Worm (Caenorhabditis elegans) whole organism, L4 larva: Measurements from ENCODE around the gene tmem-135.

Experiments
- F37D6.2 ChIP-seq: sonication (generic microtip); optimal IDR thresholded peaks from 2 replicates; lab custom pipeline; 2016; ENCODE audit warnings: mild to moderate bottlenecking, missing genetic modification characterization, missing compliant biosample characterization
- F44E2.7 ChIP-seq: fragments of 200-800 bp; sonication (Bioruptor generic); IDR thresholded peaks from 2 replicates; pipeline ENCODE4 v2.1.2; 2022; ENCODE audit warnings: missing genetic modification characterization, missing compliant biosample characterization
- F49E8.2 ChIP-seq: sonication (generic microtip); optimal IDR thresholded peaks from 2 replicates; lab custom pipeline; 2016; ENCODE audit warnings: missing compliant biosample characterization, mild to moderate bottlenecking, missing genetic modification characterization, borderline replicate concordance
- Y48G9A.11 ChIP-seq: fragments of 200-800 bp; sonication (Bioruptor generic); IDR thresholded peaks from 2 replicates; pipeline ENCODE4 v1.3.6; 2022; ENCODE audit warnings: missing genetic modification reagents, missing genetic modification characterization, missing compliant biosample characterization
- aly-2 ChIP-seq: sonication (generic microtip); optimal IDR thresholded peaks from 2 replicates; lab custom pipeline; 2018; ENCODE audit warnings: missing biosample characterization, missing genetic modification characterization
- ceh-20 ChIP-seq: fragments of 200-800 bp; sonication (Bioruptor generic); IDR thresholded peaks from 2 replicates; pipeline ENCODE4 v1.3.6; 2022; ENCODE audit warnings: missing genetic modification reagents, missing genetic modification characterization, missing compliant biosample characterization
- ceh-32 ChIP-seq: sonication (generic microtip); optimal IDR thresholded peaks from 2 replicates; lab custom pipeline; 2016; ENCODE audit warnings: mild to moderate bottlenecking, missing genetic modification characterization, missing compliant biosample characterization; ENCODE audit not compliant: poor library complexity
- ceh-44 ChIP-seq: fragments of 200-800 bp; sonication (Bioruptor generic); IDR thresholded peaks from 2 replicates; pipeline ENCODE4 v1.3.6; 2022; ENCODE audit warnings: missing genetic modification reagents, missing genetic modification characterization, missing compliant biosample characterization
- ceh-62 ChIP-seq: sonication (generic microtip); optimal IDR thresholded peaks from 2 replicates; lab custom pipeline; 2017; ENCODE audit warnings: missing biosample characterization, missing genetic modification characterization
- ctbp-1 ChIP-seq: fragments of 200-800 bp; sonication (Bioruptor generic); IDR thresholded peaks from 2 replicates; pipeline ENCODE4 v1.3.6; 2022; ENCODE audit warnings: missing genetic modification reagents, missing genetic modification characterization, missing compliant biosample characterization
- daf-19 ChIP-seq: fragments of 200-800 bp; sonication (Bioruptor generic); conservative IDR thresholded peaks from 2 replicates; pipeline ENCODE4 v1.3.6; 2022; ENCODE audit warnings: missing genetic modification characterization, missing compliant biosample characterization
- daf-8 ChIP-seq: fragments of 200-800 bp; sonication (Bioruptor generic); IDR thresholded peaks from 2 replicates; pipeline ENCODE4 v1.3.6; 2022; ENCODE audit warnings: missing genetic modification characterization, missing compliant biosample characterization
- dmd-6 ChIP-seq: fragments of 200-800 bp; sonication (Bioruptor generic); IDR thresholded peaks from 2 replicates; pipeline ENCODE4 v1.3.6; 2022; ENCODE audit warnings: missing genetic modification reagents, missing genetic modification characterization, missing compliant biosample characterization
- dpl-1 ChIP-seq: fragments of 150-350 bp; optimal IDR thresholded peaks from 2 replicates; lab custom pipeline; 2014; ENCODE audit warnings: missing biosample characterization, missing genetic modification reagents, missing genetic modification characterization
- duxl-1 ChIP-seq: sonication (generic microtip); optimal IDR thresholded peaks from 2 replicates; lab custom pipeline; 2016; ENCODE audit warnings: mild to moderate bottlenecking, missing genetic modification characterization, moderate library complexity, missing compliant biosample characterization; ENCODE audit not compliant: poor library complexity
- egl-43 ChIP-seq: fragments of 200-800 bp; sonication (Bioruptor generic); IDR thresholded peaks from 2 replicates; pipeline ENCODE4 v1.3.6; 2022; ENCODE audit warnings: missing genetic modification reagents, missing genetic modification characterization, missing compliant biosample characterization
- fkh-10 ChIP-seq: fragments of 150-350 bp; optimal IDR thresholded peaks from 2 replicates; lab custom pipeline; 2014; ENCODE audit warnings: missing biosample characterization, missing genetic modification reagents, missing genetic modification characterization
- fos-1 ChIP-seq: fragments of 150-350 bp; optimal IDR thresholded peaks from 2 replicates; lab custom pipeline; 2014; ENCODE audit warnings: missing biosample characterization, missing genetic modification characterization
- hlh-11 ChIP-seq: fragments of 200-800 bp; sonication (Bioruptor generic); optimal IDR thresholded peaks from 2 replicates; lab custom pipeline; 2018; ENCODE audit warnings: mild to moderate bottlenecking, missing genetic modification characterization, missing compliant biosample characterization
- hlh-30 ChIP-seq: sonication (generic microtip); optimal IDR thresholded peaks from 2 replicates; lab custom pipeline; 2017; ENCODE audit warnings: antibody characterized with exemption, mild to moderate bottlenecking, missing genetic modification characterization, missing compliant biosample characterization; ENCODE audit not compliant: insufficient read depth
- hmg-1.1 ChIP-seq: fragments of 200-800 bp; sonication (Bioruptor generic); IDR thresholded peaks from 2 replicates; pipeline ENCODE4 v1.3.6; 2022; ENCODE audit warnings: missing genetic modification reagents, missing genetic modification characterization, missing compliant biosample characterization
- jun-1 ChIP-seq: fragments of 150-350 bp; optimal IDR thresholded peaks from 2 replicates; lab custom pipeline; 2014; ENCODE audit warnings: missing biosample characterization, missing genetic modification reagents, missing genetic modification characterization
- lim-7 ChIP-seq: fragments of 200-800 bp; sonication (Bioruptor generic); IDR thresholded peaks from 2 replicates; pipeline ENCODE4 v1.3.6; 2022; ENCODE audit warnings: missing genetic modification characterization, missing compliant biosample characterization
- lin-1 ChIP-seq: fragments of 200-800 bp; sonication (Bioruptor generic); IDR thresholded peaks from 2 replicates; pipeline ENCODE4 v1.3.6; 2022; ENCODE audit warnings: missing genetic modification reagents, missing genetic modification characterization, missing compliant biosample characterization
- lin-15B ChIP-seq: fragments of 150-350 bp; sonication (generic microtip); optimal IDR thresholded peaks from 3 replicates; lab custom pipeline; 2014; ENCODE audit warnings: missing biosample characterization, missing genetic modification characterization
- lsy-2 ChIP-seq, 2 experiments: fragments of 150-350 bp in 1 of 2; sonication (generic microtip) in 1 of 2; optimal IDR thresholded peaks; 2 replicates each; lab custom pipeline; 2014 to 2017; ENCODE audit warnings: missing biosample characterization in 2 of 2, missing genetic modification characterization in 2 of 2
- mdl-1 ChIP-seq, 2 experiments: fragments of 150-350 bp in 1 of 2; sonication (generic microtip) in 1 of 2; optimal IDR thresholded peaks; 2 replicates each; lab custom pipeline; 2014 to 2017; ENCODE audit warnings: missing biosample characterization in 2 of 2, missing genetic modification characterization in 2 of 2
- mdt-29 ChIP-seq: fragments of 200-800 bp; sonication (Bioruptor generic); IDR thresholded peaks from 2 replicates; pipeline ENCODE4 v1.3.6; 2022; ENCODE audit warnings: missing genetic modification reagents, missing genetic modification characterization, missing compliant biosample characterization
- mep-1 ChIP-seq: fragments of 150-350 bp; sonication (generic microtip); optimal IDR thresholded peaks from 3 replicates; lab custom pipeline; 2014; ENCODE audit warnings: missing biosample characterization, missing genetic modification characterization
- mes-2 ChIP-seq: sonication (generic microtip); optimal IDR thresholded peaks from 2 replicates; lab custom pipeline; 2016; ENCODE audit warnings: missing genotype, mild to moderate bottlenecking, missing genetic modification characterization, missing compliant biosample characterization; ENCODE audit not compliant: poor library complexity, severe bottlenecking
- mxl-3 ChIP-seq: fragments of 200-800 bp; sonication (Bioruptor generic); optimal IDR thresholded peaks from 2 replicates; lab custom pipeline; 2018; ENCODE audit warnings: mild to moderate bottlenecking, missing genetic modification characterization, missing compliant biosample characterization
- nhr-10 ChIP-seq: fragments of 150-350 bp; optimal IDR thresholded peaks from 2 replicates; lab custom pipeline; 2014; ENCODE audit warnings: missing biosample characterization, missing genetic modification characterization
- nhr-102 ChIP-seq: sonication (generic microtip); optimal IDR thresholded peaks from 2 replicates; lab custom pipeline; 2016; ENCODE audit warnings: mild to moderate bottlenecking, missing genetic modification characterization, moderate library complexity, missing compliant biosample characterization
- nhr-11 ChIP-seq: fragments of 150-350 bp; optimal IDR thresholded peaks from 2 replicates; lab custom pipeline; 2014; ENCODE audit warnings: missing biosample characterization, missing genetic modification characterization
- nhr-111 ChIP-seq: fragments of 200-800 bp; sonication (Bioruptor generic); optimal IDR thresholded peaks from 2 replicates; lab custom pipeline; 2018; ENCODE audit warnings: mild to moderate bottlenecking, missing genetic modification characterization, missing compliant biosample characterization
- nhr-25 ChIP-seq: sonication (generic microtip); optimal IDR thresholded peaks from 2 replicates; lab custom pipeline; 2017; ENCODE audit warnings: missing genetic modification characterization, mild to moderate bottlenecking, missing compliant biosample characterization, antibody characterized with exemption, moderate library complexity, borderline replicate concordance; ENCODE audit not compliant: insufficient read depth
- nhr-28 ChIP-seq: fragments of 150-350 bp; optimal IDR thresholded peaks from 2 replicates; lab custom pipeline; 2014; ENCODE audit warnings: missing biosample characterization, missing genetic modification characterization
- nhr-6 ChIP-seq: fragments of 150-350 bp; optimal IDR thresholded peaks from 2 replicates; lab custom pipeline; 2014; ENCODE audit warnings: missing biosample characterization, missing genetic modification characterization
- php-3 ChIP-seq: fragments of 200-800 bp; sonication (Bioruptor generic); IDR thresholded peaks from 2 replicates; pipeline ENCODE4 v1.3.6; 2022; ENCODE audit warnings: missing genetic modification reagents, missing genetic modification characterization, missing compliant biosample characterization
- rbr-2 ChIP-seq: sonication (generic microtip); optimal IDR thresholded peaks from 2 replicates; lab custom pipeline; 2016; ENCODE audit warnings: missing genotype, missing genetic modification characterization, missing compliant biosample characterization
- saeg-2 ChIP-seq: fragments of 200-800 bp; sonication (Bioruptor generic); IDR thresholded peaks from 2 replicates; pipeline ENCODE4 v1.3.6; 2022; ENCODE audit warnings: missing genetic modification reagents, missing genetic modification characterization, missing compliant biosample characterization
- sdz-12 ChIP-seq: fragments of 200-800 bp; sonication (Bioruptor generic); optimal IDR thresholded peaks from 2 replicates; lab custom pipeline; 2018; ENCODE audit warnings: mild to moderate bottlenecking, missing genetic modification characterization, missing compliant biosample characterization
- skn-1 ChIP-seq: fragments of 150-350 bp; optimal IDR thresholded peaks from 2 replicates; lab custom pipeline; 2014; ENCODE audit warnings: missing biosample characterization, missing genetic modification characterization
- spr-3 ChIP-seq: fragments of 200-800 bp; sonication (Bioruptor generic); optimal IDR thresholded peaks from 2 replicates; lab custom pipeline; 2018; ENCODE audit warnings: mild to moderate bottlenecking, missing genetic modification characterization, missing compliant biosample characterization
- tag-97 ChIP-seq: fragments of 200-800 bp; sonication (Bioruptor generic); IDR thresholded peaks from 2 replicates; pipeline ENCODE4 v1.3.6; 2022; ENCODE audit warnings: missing genetic modification characterization, missing compliant biosample characterization
- unc-39 ChIP-seq: sonication (generic microtip); optimal IDR thresholded peaks from 2 replicates; lab custom pipeline; 2017; ENCODE audit warnings: missing biosample characterization, missing genetic modification characterization
- zip-2 ChIP-seq: fragments of 150-350 bp; optimal IDR thresholded peaks from 2 replicates; lab custom pipeline; 2014; ENCODE audit warnings: missing biosample characterization, missing genetic modification characterization

tmem-135 gene

ce11 chrX:4632088-4632487 lies 41.4 kb upstream of the tmem-135 start, which contains the start of gene slcr-46.1 (continued):
- TF ChIP-seq F37D6.2 (no peak), dpl-1 (GFP tag; lab: Kevin White, UChicago) (no peak), nhr-111 (GFP tag; lab: Kevin White, UChicago) (no peak), lin-15B (tag; lab: Kevin White, UChicago) (no peak), duxl-1 (tag; lab: Kevin White, UChicago) (no peak), nhr-25 (tag; lab: Kevin White, UChicago) (no peak), nhr-28 (tag; lab: Kevin White, UChicago) (peak; percentile 51), hlh-30 (tag; lab: Kevin White, UChicago) (no peak), lim-7 (no peak), nhr-6 (tag; lab: Kevin White, UChicago) (no peak), F44E2.7 (no peak)

- TF ChIP-seq F49E8.2 (tag; lab: Kevin White, UChicago) (no peak), egl-43 (GFP tag; lab: Robert Waterston, UW) (peak; percentile 53; the same call in 1 of the 2 replicates), mxl-3 (peak; percentile 77), rbr-2 (tag; lab: Kevin White, UChicago) (peak; percentile 10), ceh-32 (tag; lab: Kevin White, UChicago) (no peak), unc-39 (tag; lab: Kevin White, UChicago) (no peak), lsy-2 (tag; optimal IDR thresholded peaks at IDR 0.05; lab: Kevin White, UChicago) (peak in 1 of 2 experiments; percentile 19), hmg-1.1 (GFP tag; lab: Robert Waterston, UW) (peak; percentile 71), lin-1 (GFP tag; lab: Robert Waterston, UW) (no peak), daf-8 (GFP tag; lab: Robert Waterston, UW) (no peak), aly-2 (tag; lab: Kevin White, UChicago) (no peak), mdl-1 (tag; optimal IDR thresholded peaks at IDR 0.05; lab: Kevin White, UChicago) (peak; percentile 47 to 86), nhr-11 (tag; lab: Kevin White, UChicago) (peak; percentile 6), mes-2 (peak; percentile 58), spr-3 (GFP tag; lab: Kevin White, UChicago) (no peak), ceh-20 (GFP tag; lab: Robert Waterston, UW) (peak; percentile 15; the same call in 1 of the 2 replicates), ceh-62 (tag; lab: Kevin White, UChicago) (no peak), zip-2 (tag; lab: Kevin White, UChicago) (no peak), jun-1 (tag; lab: Kevin White, UChicago) (no peak), hlh-30 (tag; lab: Kevin White, UChicago) (peak; percentile 76), dmd-6 (peak; percentile 20; the same call in 1 of the 2 replicates), Y48G9A.11 (GFP tag; lab: Robert Waterston, UW) (no peak), mep-1 (tag; lab: Kevin White, UChicago) (peak; percentile 33), skn-1 (tag; lab: Kevin White, UChicago) (no peak), lim-7 (no peak), hlh-11 (tag; lab: Kevin White, UChicago) (peak; percentile 4), nhr-10 (tag; lab: Kevin White, UChicago) (no peak)
Observed at ce11 chrX:4635643-4636042, 37.9 kb upstream of the tmem-135 start.

ce11 chrX:4636143-4636542 lies 37.4 kb upstream of the tmem-135 start:
- TF ChIP-seq duxl-1 (tag; lab: Kevin White, UChicago) (no peak), tag-97 (GFP tag; lab: Robert Waterston, UW) (no peak), mdt-29 (GFP tag; lab: Robert Waterston, UW) (no peak), dmd-6 (peak; percentile 64), saeg-2 (GFP tag; lab: Robert Waterston, UW) (no peak), spr-3 (GFP tag; lab: Kevin White, UChicago) (no peak), lin-1 (GFP tag; lab: Robert Waterston, UW) (no peak), hlh-30 (tag; lab: Kevin White, UChicago) (no peak), daf-19 (no peak), nhr-28 (tag; lab: Kevin White, UChicago) (peak; percentile 52), nhr-102 (tag; lab: Kevin White, UChicago) (no peak), hlh-11 (tag; lab: Kevin White, UChicago) (peak; percentile 9), sdz-12 (GFP tag; lab: Kevin White, UChicago) (no peak), ctbp-1 (GFP tag; lab: Robert Waterston, UW) (no peak), fkh-10 (GFP tag; lab: Kevin White, UChicago) (no peak), skn-1 (tag; lab: Kevin White, UChicago) (no peak), fos-1 (no peak), php-3 (GFP tag; lab: Robert Waterston, UW) (no peak), ceh-44 (no peak)
